Worm (Caenorhabditis elegans): Measurements from ENCODE around the gene imph-1.

imph-1 gene

DNA sequence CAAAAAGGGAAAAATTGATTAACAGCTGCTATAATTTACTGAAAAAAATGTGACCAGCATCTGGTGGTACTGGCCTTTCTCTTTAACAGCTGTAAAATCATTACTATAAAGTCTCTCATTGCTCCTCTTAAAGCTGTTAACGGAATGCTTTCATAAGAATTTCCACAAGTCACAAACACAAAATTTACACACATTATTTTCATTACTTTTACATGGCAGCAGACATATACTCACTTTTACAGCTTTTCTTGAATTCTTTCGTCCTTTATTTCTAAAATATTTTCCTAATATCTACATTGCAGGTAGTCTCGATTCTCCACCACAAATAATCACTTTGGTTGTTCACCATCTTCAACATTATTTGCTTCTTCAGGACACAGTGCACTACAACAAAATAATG lies at the start of gene imph-1:
Gene imph-1 (plus strand): TSS at position 301 of the 400 bp plus-strand sequence.
- no peak for TF ChIP-seq nhr-27 (tag; optimal IDR thresholded peaks at IDR 0.05)
- TF ChIP-seq nhr-80 (tag; optimal IDR thresholded peaks at IDR 0.05), result no peak
- TF ChIP-seq attf-5 (GFP tag; optimal IDR thresholded peaks at IDR 0.05), result no peak
- TF ChIP-seq hlh-26 (GFP tag; conservative IDR thresholded peaks at IDR 0.05), result no peak
- no peak for TF ChIP-seq bed-1 (GFP tag; IDR thresholded peaks at IDR 0.05)
- no peak for TF ChIP-seq ceh-79 (tag; optimal IDR thresholded peaks at IDR 0.05)
- TF ChIP-seq ztf-25 (GFP tag; IDR thresholded peaks at IDR 0.05), result no peak
- TF ChIP-seq C06A6.2 (GFP tag; conservative IDR thresholded peaks at IDR 0.05), result no peak

- TF ChIP-seq lin-35 (GFP tag; optimal IDR thresholded peaks at IDR 0.05) (no peak), chd-7 (tag; optimal IDR thresholded peaks at IDR 0.05) (peak; percentile 36), lin-26 (GFP tag; IDR thresholded peaks at IDR 0.05) (no peak), Y67H2A.10 (GFP tag; conservative IDR thresholded peaks at IDR 0.05) (no peak), atf-7 (tag; optimal IDR thresholded peaks at IDR 0.05) (peak; percentile 27), lag-1 (GFP tag; IDR thresholded peaks at IDR 0.05) (no peak), F57A8.1 (GFP tag; optimal IDR thresholded peaks at IDR 0.05) (no peak), nfyb-1 (GFP tag; IDR thresholded peaks at IDR 0.05) (no peak), lin-40 (tag; optimal IDR thresholded peaks at IDR 0.05) (peak; percentile 1), cebp-1 (GFP tag; IDR thresholded peaks at IDR 0.05) (peak; percentile 62), cebp-1 (tag; optimal IDR thresholded peaks at IDR 0.05) (peak; percentile 87), K12H6.12 (tag; optimal IDR thresholded peaks at IDR 0.05) (peak; percentile 14), sdz-38 (tag; optimal IDR thresholded peaks at IDR 0.05) (no peak), hmg-1.2 (GFP tag; IDR thresholded peaks at IDR 0.05) (peak; percentile 45), zfh-2 (GFP tag; conservative IDR thresholded peaks at IDR 0.05) (peak; percentile 62), K11D2.4 (GFP tag; IDR thresholded peaks at IDR 0.05) (no peak), ztf-18 (tag; optimal IDR thresholded peaks at IDR 0.05) (no peak), B0035.1 (tag; optimal IDR thresholded peaks at IDR 0.05) (no peak), C06A6.2 (GFP tag; conservative IDR thresholded peaks at IDR 0.05) (no peak), hrde-1 (tag; optimal IDR thresholded peaks at IDR 0.05; ENCODE audit: borderline replicate concordance) (no peak), snpc-3.4 (tag; optimal IDR thresholded peaks at IDR 0.05) (no peak), lsl-1 (GFP tag; optimal IDR thresholded peaks at IDR 0.05) (no peak), nhr-179 (tag; optimal IDR thresholded peaks at IDR 0.05) (no peak), C17E4.6 (GFP tag; IDR thresholded peaks at IDR 0.05) (no peak), D2030.7 (GFP tag; IDR thresholded peaks at IDR 0.05) (no peak), dox-1 (GFP tag; IDR thresholded peaks at IDR 0.05) (peak; percentile 51; the same call in 1 of the 2 replicates), nhr-80 (tag; optimal IDR thresholded peaks at IDR 0.05) (peak; percentile 73), mcd-1 (GFP tag; IDR thresholded peaks at IDR 0.05) (0 out of 2 replicates have a peak, but pooled peaks have one; percentile 10), akir-1 (GFP tag; optimal IDR thresholded peaks at IDR 0.05) (no peak), fkh-3 (tag; optimal IDR thresholded peaks at IDR 0.05) (no peak), attf-6 (GFP tag; IDR thresholded peaks at IDR 0.05) (no peak), let-526 (GFP tag; IDR thresholded peaks at IDR 0.05) (no peak), attf-5 (GFP tag; optimal IDR thresholded peaks at IDR 0.05) (peak; percentile 33)
Observed at ce11 chrIII:4504358-4504757, 49.1 kb upstream of the imph-1 start.

Measured in whole organism, young adult.